Worm (Caenorhabditis elegans) whole organism, mixed stage, embryonic: ENCODE measurements around the gene C10C6.3.

Experiments
- cnd-1 ChIP-seq: fragments of 200-800 bp; sonication (Bioruptor generic); optimal IDR thresholded peaks from 2 replicates; lab custom pipeline; 2018; ENCODE audit warnings: mild to moderate bottlenecking, missing genetic modification characterization, missing compliant biosample characterization
- drap-1 ChIP-seq: fragments of 200-800 bp; sonication (Bioruptor generic); optimal IDR thresholded peaks from 3 replicates; lab custom pipeline; 2018; ENCODE audit warnings: mild to moderate bottlenecking, missing genetic modification characterization, missing compliant biosample characterization
- nhr-237 ChIP-seq: fragments of 150-350 bp; optimal IDR thresholded peaks from 2 replicates; lab custom pipeline; 2014; ENCODE audit warnings: missing biosample characterization, missing genetic modification characterization
- pha-4 ChIP-seq: fragments of 150-350 bp; optimal IDR thresholded peaks from 2 replicates; lab custom pipeline; 2018; ENCODE audit warnings: missing biosample characterization, missing genetic modification reagents, missing genetic modification characterization
- unc-39 ChIP-seq: fragments of 150-350 bp; optimal IDR thresholded peaks from 2 replicates; lab custom pipeline; 2014; ENCODE audit warnings: missing biosample characterization, missing genetic modification characterization
- unc-62 ChIP-seq: fragments of 150-350 bp; optimal IDR thresholded peaks from 2 replicates; lab custom pipeline; 2014; ENCODE audit warnings: missing biosample characterization, missing genetic modification reagents, missing genetic modification characterization
- ztf-11 ChIP-seq: fragments of 150-350 bp; optimal IDR thresholded peaks from 2 replicates; lab custom pipeline; 2014; ENCODE audit warnings: missing biosample characterization, missing genetic modification characterization

DNA sequence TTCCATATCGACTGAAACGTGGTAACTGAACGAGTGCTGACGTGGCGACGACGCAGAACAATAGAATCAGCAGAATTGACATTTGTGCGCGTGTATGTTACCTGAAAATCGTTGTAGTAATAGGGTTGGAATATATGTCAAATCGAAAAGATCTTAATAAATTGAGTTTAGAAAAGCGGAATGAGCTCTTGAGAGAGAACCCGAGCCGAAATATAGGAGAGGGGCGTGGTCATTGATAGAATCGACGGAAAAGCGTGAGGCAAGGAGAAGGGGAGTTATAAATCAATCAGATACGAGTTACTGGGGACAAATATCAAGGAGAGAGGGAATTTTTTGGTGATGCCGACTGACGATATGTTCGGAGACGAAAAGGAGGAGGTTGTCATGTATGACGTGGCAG lies 45.6 kb upstream of the C10C6.3 start, which contains the start of gene M04B2.6:
- TF ChIP-seq nhr-237 (tag; lab: Kevin White, UChicago) (no peak), pha-4 (tag; lab: Kevin White, UChicago) (no peak), unc-62 (GFP tag; lab: Kevin White, UChicago) (no peak), drap-1 (GFP tag; lab: Kevin White, UChicago) (no peak), cnd-1 (tag; lab: Kevin White, UChicago) (no peak), unc-39 (tag; lab: Kevin White, UChicago) (no peak), ztf-11 (tag; lab: Kevin White, UChicago) (no peak)
